Fruit fly (Drosophila melanogaster) whole organism, pupa: ENCODE data around the gene CG43331.

ENCODE experiments used
- CG10348 ChIP-seq: fragments of 200-800 bp; sonication (Bioruptor generic); IDR thresholded peaks from 2 replicates; pipeline ENCODE4 v1.3.6; 2022; ENCODE audit warnings: missing biosample characterization, missing genetic modification characterization
- CG14655 ChIP-seq: fragments of 200-800 bp; sonication (Bioruptor generic); optimal IDR thresholded peaks from 3 replicates; lab custom pipeline; 2017; ENCODE audit warnings: mild to moderate bottlenecking, missing biosample characterization, missing genetic modification reagents, missing genetic modification characterization
- CG8159 ChIP-seq: fragments of 200-800 bp; sonication (Bioruptor generic); optimal IDR thresholded peaks from 3 replicates; lab custom pipeline; 2018; ENCODE audit warnings: missing biosample characterization, mild to moderate bottlenecking, missing genetic modification characterization, moderate library complexity
- EcR ChIP-seq: fragments of 200-800 bp; sonication (Bioruptor generic); optimal IDR thresholded peaks from 3 replicates; lab custom pipeline; 2019; ENCODE audit warnings: missing biosample characterization, missing genetic modification characterization, mild to moderate bottlenecking, moderate library complexity, missing genetic modification reagents
- Pif1B ChIP-seq: fragments of 200-800 bp; sonication (Bioruptor generic); optimal IDR thresholded peaks from 3 replicates; lab custom pipeline; 2016; ENCODE audit warnings: missing biosample characterization, missing genetic modification characterization
- Snoo ChIP-seq: fragments of 200-800 bp; sonication (Bioruptor generic); optimal IDR thresholded peaks from 3 replicates; lab custom pipeline; 2017; ENCODE audit warnings: missing biosample characterization, mild to moderate bottlenecking, missing genetic modification characterization, inconsistent platforms
- fd96Ca ChIP-seq: fragments of 200-800 bp; sonication (Bioruptor generic); IDR thresholded peaks from 3 replicates; pipeline ENCODE4 v1.3.6; 2022; ENCODE audit warnings: missing biosample characterization, missing genetic modification characterization
- gl ChIP-seq: fragments of 200-800 bp; sonication (Bioruptor generic); optimal IDR thresholded peaks from 2 replicates; lab custom pipeline; 2018; ENCODE audit warnings: missing biosample characterization, mild to moderate bottlenecking, missing genetic modification characterization

- TF ChIP-seq EcR (GFP tag; lab: Kevin White, UChicago) (no peak), CG14655 (no peak), CG8159 (tag; lab: Kevin White, UChicago) (no peak), CG10348 (no peak), Snoo (tag; lab: Kevin White, UChicago) (no peak), Pif1B (no peak), gl (tag; lab: Kevin White, UChicago) (no peak), fd96Ca (no peak)
Observed at dm6 chr3L:22474081-22474845, 29.4 kb downstream of the CG43331 start, which contains the start of gene CG11425.
